Worm (Caenorhabditis elegans) whole organism, midembryonic: ENCODE data around the gene osta-2.

Source experiments
- T22C8.4 ChIP-seq: fragments of 200-800 bp; sonication (Bioruptor generic); IDR thresholded peaks from 2 replicates; pipeline ENCODE4 v1.3.6; 2022; ENCODE audit warnings: missing genetic modification characterization, missing compliant biosample characterization
- cog-1 ChIP-seq: sonication (generic microtip); optimal IDR thresholded peaks from 2 replicates; lab custom pipeline; 2016; ENCODE audit warnings: missing genetic modification characterization, missing compliant biosample characterization
- flt-1 ChIP-seq: fragments of 200-800 bp; sonication (Bioruptor generic); IDR thresholded peaks from 2 replicates; pipeline ENCODE4 v1.3.6; 2022; ENCODE audit warnings: missing genetic modification characterization, missing compliant biosample characterization
- klf-2 ChIP-seq: fragments of 200-800 bp; sonication (Bioruptor generic); conservative IDR thresholded peaks from 2 replicates; pipeline ENCODE4 v1.3.6; 2022; ENCODE audit warnings: missing genetic modification reagents, missing genetic modification characterization, missing compliant biosample characterization
- med-1 ChIP-seq: sonication (generic microtip); optimal IDR thresholded peaks from 2 replicates; lab custom pipeline; 2017; ENCODE audit warnings: missing genetic modification characterization, mild to moderate bottlenecking, missing compliant biosample characterization, antibody characterized with exemption, missing genetic modification reagents; ENCODE audit not compliant: insufficient read depth
- ref-1 ChIP-seq: fragments of 200-800 bp; sonication (Bioruptor generic); conservative IDR thresholded peaks from 2 replicates; pipeline ENCODE4 v1.3.6; 2022; ENCODE audit warnings: missing genetic modification reagents, missing genetic modification characterization, missing compliant biosample characterization
- tab-1 ChIP-seq: fragments of 200-800 bp; sonication (Bioruptor generic); IDR thresholded peaks from 2 replicates; pipeline ENCODE4 v1.3.6; 2022; ENCODE audit warnings: missing genetic modification characterization, missing compliant biosample characterization
- ztf-23 ChIP-seq: fragments of 200-800 bp; sonication (Bioruptor generic); IDR thresholded peaks from 2 replicates; pipeline ENCODE4 v1.3.6; 2022; ENCODE audit warnings: missing genetic modification reagents, missing genetic modification characterization, missing compliant biosample characterization
- ztf-29 ChIP-seq: fragments of 200-800 bp; sonication (Bioruptor generic); IDR thresholded peaks from 2 replicates; pipeline ENCODE4 v1.3.6; 2022; ENCODE audit warnings: missing genetic modification reagents, missing genetic modification characterization, missing compliant biosample characterization

osta-2 gene

DNA sequence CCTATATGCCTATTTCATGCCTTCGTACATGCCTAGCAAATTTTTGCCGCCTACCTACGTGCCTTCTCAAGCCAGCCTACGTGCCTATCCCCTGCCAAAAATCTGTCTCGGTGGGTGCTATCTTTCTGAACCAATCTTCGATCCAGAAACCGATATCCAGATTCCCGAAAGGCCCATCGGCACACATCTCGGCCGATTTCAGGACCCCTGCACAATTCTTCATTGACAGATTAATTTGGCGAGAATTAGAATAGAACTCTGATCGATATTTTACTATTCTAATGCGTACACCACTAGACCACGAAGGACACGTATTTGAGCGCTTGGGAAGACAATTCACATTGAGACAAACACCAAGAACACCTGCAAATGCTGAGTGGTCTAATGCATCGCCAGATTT, 40.0 kb upstream of the osta-2 start:
- no peak for TF ChIP-seq med-1
- no peak for TF ChIP-seq klf-2
- TF ChIP-seq flt-1 (GFP tag; lab: Robert Waterston, UW), result peak; percentile 74; the same call in 1 of the 2 replicates

DNA sequence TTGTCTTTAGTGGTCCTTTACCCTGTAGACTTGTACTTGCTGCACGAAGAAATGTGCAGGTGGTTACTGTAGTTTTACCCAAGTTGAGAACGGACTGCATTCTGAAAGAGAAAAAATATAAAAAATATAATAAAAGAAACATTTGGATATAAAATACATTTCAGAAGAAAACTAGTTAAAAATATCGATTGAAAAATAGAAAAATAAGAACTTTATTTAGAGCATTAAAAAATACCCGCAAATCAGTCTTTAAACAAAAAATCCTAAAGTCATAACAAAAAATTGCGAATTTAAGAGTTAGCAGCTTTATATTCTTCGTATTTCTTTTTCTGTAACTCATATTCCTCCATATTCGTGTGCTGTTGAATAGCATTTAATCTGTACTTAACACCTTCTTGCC, 38.7 kb upstream of the osta-2 start, which contains the start of gene C25H3.7:
TSS of gene C25H3.7 (minus strand) at position 101 of the 400 bp plus-strand sequence.
- TF ChIP-seq T22C8.4 (GFP tag; lab: Robert Waterston, UW) (no peak), tab-1 (no peak), ztf-23 (GFP tag; lab: Robert Waterston, UW) (no peak), cog-1 (tag; lab: Kevin White, UChicago) (no peak), klf-2 (no peak), ztf-29 (GFP tag; lab: Robert Waterston, UW) (no peak), med-1 (no peak), flt-1 (GFP tag; lab: Robert Waterston, UW) (no peak)

DNA sequence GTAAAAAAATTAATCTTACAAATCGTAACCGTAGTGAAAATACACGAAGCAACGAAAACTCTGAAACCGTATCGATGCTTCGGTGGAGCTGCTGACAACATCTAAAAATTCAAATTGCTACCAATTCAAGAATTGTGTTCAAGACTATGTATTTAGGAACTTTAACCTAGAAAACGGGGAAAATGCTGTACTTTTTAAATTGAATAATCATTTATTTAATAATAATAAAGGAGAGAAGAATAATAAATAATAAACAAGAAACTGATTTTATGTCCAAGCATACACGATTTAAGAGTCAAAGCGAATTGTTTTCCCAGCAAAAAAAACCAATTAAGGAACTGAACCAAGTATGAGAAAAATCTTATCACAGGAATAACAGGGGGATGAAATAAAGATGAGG, 37.9 kb upstream of the osta-2 start, which contains the start of gene C25H3.17:
TSS of gene C25H3.17 (minus strand) at position 101 of the 400 bp plus-strand sequence.
- TF ChIP-seq T22C8.4 (GFP tag; lab: Robert Waterston, UW) (no peak), tab-1 (no peak), ref-1 (GFP tag; lab: Robert Waterston, UW) (no peak), med-1 (no peak)

DNA sequence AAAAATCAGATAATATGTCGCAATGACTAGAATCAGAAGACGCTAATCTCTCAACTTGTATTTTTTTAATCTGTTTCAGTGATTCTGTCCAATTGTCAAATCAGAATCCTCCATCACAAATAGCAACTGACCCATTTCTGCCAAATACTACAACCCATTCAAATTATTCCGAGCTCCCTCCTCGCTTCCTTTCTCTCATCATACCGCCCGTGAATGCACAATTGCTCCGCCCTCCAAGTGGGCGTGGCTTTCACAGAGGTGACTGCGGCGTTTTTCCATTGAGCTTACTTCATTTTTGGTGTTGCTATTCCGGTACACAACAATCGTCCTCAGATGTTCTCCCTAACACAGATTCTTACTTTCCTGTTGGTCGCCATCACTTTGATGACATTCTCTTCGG, 26.8 kb upstream of the osta-2 start, which contains the start of gene flp-27:
TSS of gene flp-27 (plus strand) at position 301 of the 400 bp plus-strand sequence.
- no peak for TF ChIP-seq klf-2
- TF ChIP-seq ztf-29 (GFP tag; lab: Robert Waterston, UW), result no peak
- TF ChIP-seq T22C8.4 (GFP tag; lab: Robert Waterston, UW), result no peak
- no peak for TF ChIP-seq tab-1
- no peak for TF ChIP-seq ztf-23 (GFP tag; lab: Robert Waterston, UW)
- no peak for TF ChIP-seq flt-1 (GFP tag; lab: Robert Waterston, UW)
- TF ChIP-seq med-1, result no peak
- TF ChIP-seq ref-1 (GFP tag; lab: Robert Waterston, UW), result no peak
- TF ChIP-seq cog-1 (tag; lab: Kevin White, UChicago), result no peak

DNA sequence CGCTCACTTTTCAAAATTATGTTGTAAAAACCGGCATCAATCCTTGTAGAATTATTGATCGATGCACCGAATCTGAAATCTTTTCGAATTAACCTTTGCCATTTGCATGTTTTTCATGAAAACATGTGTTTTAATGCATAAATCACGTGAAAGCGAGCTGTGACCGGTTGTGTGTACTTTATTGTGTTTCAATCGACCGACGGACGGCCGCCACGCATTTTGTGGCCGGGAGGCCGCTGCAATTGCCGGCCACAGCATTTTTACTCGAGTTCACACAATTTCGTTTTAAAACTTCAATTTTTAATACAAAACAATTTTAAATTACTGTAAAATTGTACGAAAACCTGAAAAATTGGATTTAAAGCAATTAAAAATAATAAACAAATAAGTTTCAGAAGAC, 18.5 kb upstream of the osta-2 start, which contains the start of gene C25H3.11:
TSS of gene C25H3.11 (minus strand) at position 82 of the 400 bp plus-strand sequence.
- TF ChIP-seq tab-1, result no peak
- TF ChIP-seq ztf-23 (GFP tag; lab: Robert Waterston, UW), result no peak
- TF ChIP-seq T22C8.4 (GFP tag; lab: Robert Waterston, UW), result no peak
- no peak for TF ChIP-seq cog-1 (tag; lab: Kevin White, UChicago)
- TF ChIP-seq ztf-29 (GFP tag; lab: Robert Waterston, UW), result no peak
- TF ChIP-seq flt-1 (GFP tag; lab: Robert Waterston, UW), result no peak
- peak; percentile 46; the same call in 1 of the 2 replicates for TF ChIP-seq klf-2

DNA sequence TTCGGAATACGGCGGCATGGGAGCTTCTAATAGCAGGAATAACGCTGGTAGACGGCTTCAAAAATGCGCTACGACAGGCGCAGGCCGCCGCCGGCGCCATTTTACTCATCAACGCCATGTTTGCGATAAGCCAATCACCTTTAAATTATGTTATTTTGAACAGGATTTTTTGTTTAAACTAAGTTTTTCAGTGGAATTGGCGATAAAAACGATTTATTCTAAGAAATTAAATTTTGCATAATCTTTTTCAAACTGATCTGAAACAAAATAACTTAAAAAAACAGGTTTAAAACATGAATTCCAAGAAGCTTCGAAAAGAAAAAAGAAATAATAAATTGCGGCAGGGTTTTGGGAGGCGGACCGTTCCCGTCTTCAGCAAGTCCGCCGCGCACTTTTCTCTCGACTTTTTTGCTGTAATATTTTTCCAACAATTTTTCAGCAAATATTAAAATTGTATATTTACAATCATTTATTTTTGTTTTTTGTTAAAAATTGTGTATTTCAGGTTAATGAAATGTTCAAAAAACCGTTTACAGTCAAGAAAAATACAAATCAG, 16.2 kb upstream of the osta-2 start, which contains the start of the genes ndub-5 and eif-2D:
TSS of gene ndub-5 (minus strand) at position 138 of the 556 bp plus-strand sequence.
TSS of gene eif-2D (plus strand) at position 506 of the 556 bp plus-strand sequence.
- TF ChIP-seq tab-1 (no peak), med-1 (no peak), cog-1 (tag; lab: Kevin White, UChicago) (no peak), flt-1 (GFP tag; lab: Robert Waterston, UW) (no peak), ref-1 (GFP tag; lab: Robert Waterston, UW) (no peak), klf-2 (no peak), ztf-23 (GFP tag; lab: Robert Waterston, UW) (no peak), T22C8.4 (GFP tag; lab: Robert Waterston, UW) (no peak), ztf-29 (GFP tag; lab: Robert Waterston, UW) (no peak)

DNA sequence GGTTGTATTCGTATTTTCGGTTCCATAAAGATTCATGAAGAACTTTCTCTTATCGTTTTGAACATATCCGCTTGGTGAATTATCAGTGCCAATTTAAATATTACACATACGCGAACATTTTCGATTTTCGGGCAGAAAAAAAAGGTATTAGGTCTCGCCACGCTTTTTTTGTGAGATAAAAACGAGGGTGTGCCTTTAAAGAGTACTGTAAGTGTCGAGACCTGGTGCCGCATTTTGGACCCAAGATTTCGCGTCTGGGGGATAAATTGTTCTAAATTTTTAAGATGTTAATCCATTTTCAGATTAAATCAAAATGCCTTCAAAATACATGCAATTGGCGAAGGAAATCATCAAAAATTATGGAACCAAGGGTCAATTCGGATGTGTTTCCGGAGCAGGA, 13.6 kb upstream of the osta-2 start, which contains the start of gene C25H3.3:
TSS of gene C25H3.3 (plus strand) at position 301 of the 400 bp plus-strand sequence.
- TF ChIP-seq ref-1 (GFP tag; lab: Robert Waterston, UW) (no peak), klf-2 (no peak), cog-1 (tag; lab: Kevin White, UChicago) (no peak), flt-1 (GFP tag; lab: Robert Waterston, UW) (no peak), ztf-23 (GFP tag; lab: Robert Waterston, UW) (no peak), ztf-29 (GFP tag; lab: Robert Waterston, UW) (no peak), T22C8.4 (GFP tag; lab: Robert Waterston, UW) (no peak)

DNA sequence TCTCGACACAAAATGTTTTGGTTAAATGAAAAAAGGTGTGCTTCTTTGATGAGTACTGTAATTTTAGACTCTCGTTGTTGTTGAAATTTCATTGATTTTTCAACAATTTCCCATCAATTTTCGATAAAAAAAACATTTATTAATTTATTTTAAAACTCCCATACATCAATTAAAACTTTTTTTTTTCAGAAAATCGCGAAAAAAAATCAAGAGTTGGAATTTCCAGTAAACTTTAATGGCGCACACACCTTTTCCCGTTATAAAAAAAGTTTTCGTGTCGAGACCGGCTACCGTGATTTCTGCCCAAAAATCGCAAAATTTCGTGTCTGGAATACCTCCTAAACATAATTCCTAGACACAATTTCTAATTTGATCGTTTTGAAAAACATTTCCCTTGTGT, 12.7 kb upstream of the osta-2 start, which contains the start of gene C25H3.14:
TSS of gene C25H3.14 (plus strand) at position 301 of the 400 bp plus-strand sequence.
- TF ChIP-seq klf-2, result no peak
- TF ChIP-seq ztf-29 (GFP tag; lab: Robert Waterston, UW), result no peak
- no peak for TF ChIP-seq ztf-23 (GFP tag; lab: Robert Waterston, UW)
- no peak for TF ChIP-seq med-1
- no peak for TF ChIP-seq flt-1 (GFP tag; lab: Robert Waterston, UW)

DNA sequence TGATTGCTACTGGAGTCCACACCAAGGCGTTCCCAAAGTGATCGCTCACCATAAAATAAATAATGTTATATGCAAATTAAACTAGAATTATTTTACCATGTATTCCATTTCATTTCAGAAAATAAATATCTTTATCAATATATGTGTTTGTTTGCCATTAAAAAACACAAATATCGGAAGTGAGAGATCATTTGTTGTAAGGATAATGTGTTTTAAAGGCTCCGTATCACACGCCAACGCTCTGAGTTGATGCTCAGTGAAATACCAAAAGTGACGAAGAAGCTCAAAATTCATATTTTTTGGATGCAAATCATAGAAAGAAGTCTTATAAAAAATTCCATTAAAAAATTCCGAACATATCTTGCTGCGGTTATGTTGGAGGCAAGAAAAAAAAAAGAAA, 11.3 kb upstream of the osta-2 start:
- TF ChIP-seq ref-1 (GFP tag; lab: Robert Waterston, UW) (no peak), tab-1 (no peak), cog-1 (tag; lab: Kevin White, UChicago) (no peak), ztf-23 (GFP tag; lab: Robert Waterston, UW) (no peak), ztf-29 (GFP tag; lab: Robert Waterston, UW) (no peak), flt-1 (GFP tag; lab: Robert Waterston, UW) (no peak)

DNA sequence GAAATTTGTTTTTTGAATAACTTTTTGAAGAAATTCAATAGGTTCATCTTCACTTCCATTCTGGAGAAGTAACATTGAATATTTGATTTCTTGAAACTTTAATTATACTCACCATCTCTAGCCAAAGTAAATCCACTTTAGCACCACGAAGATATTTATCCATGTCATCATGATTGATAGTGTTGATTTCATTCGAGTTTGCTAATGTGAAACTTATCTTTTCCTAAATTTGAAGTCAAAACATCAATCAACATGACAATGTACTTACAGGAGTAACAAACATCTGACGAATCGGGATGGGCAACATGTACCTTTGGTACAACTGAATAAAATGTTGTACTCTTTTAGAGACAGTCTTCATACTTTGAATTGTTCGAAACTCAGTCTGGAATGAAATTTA, 10.2 kb upstream of the osta-2 start:
- TF ChIP-seq ztf-29 (GFP tag; lab: Robert Waterston, UW), result no peak
- no peak for TF ChIP-seq T22C8.4 (GFP tag; lab: Robert Waterston, UW)
- no peak for TF ChIP-seq klf-2
- no peak for TF ChIP-seq ztf-23 (GFP tag; lab: Robert Waterston, UW)
- TF ChIP-seq ref-1 (GFP tag; lab: Robert Waterston, UW), result no peak
- no peak for TF ChIP-seq flt-1 (GFP tag; lab: Robert Waterston, UW)
